Fruit fly (Drosophila melanogaster) whole organism: Measurements from ENCODE around the gene CG8915.

Experiments
- CG8478 ChIP-seq: fragments of >200 bp; optimal IDR thresholded peaks from 2 replicates; lab custom pipeline; 2018; ENCODE audit warnings: inconsistent platforms
- usp ChIP-seq: fragments of >200 bp; optimal IDR thresholded peaks from 2 replicates; lab custom pipeline; 2017; ENCODE audit warnings: missing biosample characterization, missing genetic modification characterization, mixed read lengths

DNA sequence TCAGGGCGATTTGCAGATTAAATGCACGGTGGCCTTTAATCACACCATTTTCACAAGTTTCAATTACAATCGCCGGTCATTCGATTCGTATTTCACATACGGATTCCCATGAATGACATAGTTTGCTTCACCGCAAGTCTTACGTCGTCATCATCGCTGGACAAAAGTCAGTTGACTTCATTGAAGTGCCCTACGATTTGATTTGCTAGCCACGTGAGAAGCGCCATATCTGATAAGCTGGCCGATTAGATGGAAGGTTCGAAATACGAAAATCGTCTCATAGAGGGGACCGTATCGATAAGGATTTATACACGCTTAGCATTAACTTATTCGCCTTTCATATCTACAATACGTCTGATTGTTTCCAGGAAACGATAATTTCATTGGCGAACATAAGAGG lies 40.3 kb upstream of the CG8915 start:
- no peak for TF ChIP-seq CG8478
- TF ChIP-seq usp (GFP tag; lab: Kevin White, UChicago) = no peak
